Fruit fly (Drosophila melanogaster) whole organism, wandering third instar larva: Measurements from ENCODE around the gene CG15034.

ENCODE experiments used
- Abd-B ChIP-seq: fragments of >200 bp; optimal IDR thresholded peaks from 2 replicates; lab custom pipeline; 2017; ENCODE audit warnings: missing biosample characterization, missing genetic modification characterization
- CG32264 ChIP-seq: fragments of 200-800 bp; sonication (Bioruptor generic); optimal IDR thresholded peaks from 2 replicates; lab custom pipeline; 2016; ENCODE audit warnings: missing biosample characterization, missing genetic modification characterization
- CG9705 ChIP-seq: fragments of 200-800 bp; sonication (Bioruptor generic); optimal IDR thresholded peaks from 2 replicates; lab custom pipeline; 2018; ENCODE audit warnings: missing biosample characterization, mild to moderate bottlenecking, missing genetic modification characterization
- CrebA ChIP-seq: fragments of 200-800 bp; sonication (Bioruptor generic); optimal IDR thresholded peaks from 2 replicates; lab custom pipeline; 2016; ENCODE audit warnings: missing biosample characterization, mild to moderate bottlenecking, missing genetic modification characterization, borderline replicate concordance
- Dfd ChIP-seq: fragments of >200 bp; optimal IDR thresholded peaks from 2 replicates; lab custom pipeline; 2017; ENCODE audit warnings: missing biosample characterization, missing genetic modification characterization
- Dif ChIP-seq: fragments of 200-275, 200-300 bp; sonication (Bioruptor generic); optimal IDR thresholded peaks from 2 replicates; lab custom pipeline; 2018; ENCODE audit warnings: missing biosample characterization, missing genetic modification characterization; ENCODE audit not compliant: partially characterized antibody
- GATAd ChIP-seq: sonication (Bioruptor generic); optimal IDR thresholded peaks from 2 replicates; lab custom pipeline; 2016; ENCODE audit warnings: missing biosample characterization, missing genetic modification characterization
- HLH106 ChIP-seq: fragments of 200-800 bp; optimal IDR thresholded peaks from 3 replicates; lab custom pipeline; 2019; ENCODE audit warnings: missing biosample characterization, mild to moderate bottlenecking, missing genetic modification characterization, moderate library complexity
- Hnf4 ChIP-seq: fragments of 200-800 bp; sonication (Bioruptor generic); optimal IDR thresholded peaks from 2 replicates; lab custom pipeline; 2016; ENCODE audit warnings: missing biosample characterization, mild to moderate bottlenecking, missing genetic modification characterization
- Hr78 ChIP-seq: fragments of >200 bp; optimal IDR thresholded peaks from 2 replicates; lab custom pipeline; 2017; ENCODE audit warnings: missing biosample characterization, missing genetic modification characterization
- Hr83 ChIP-seq: fragments of 200-300 bp; sonication (Bioruptor generic); optimal IDR thresholded peaks from 2 replicates; lab custom pipeline; 2016; ENCODE audit warnings: missing biosample characterization, mild to moderate bottlenecking, missing genetic modification characterization, moderate library complexity; ENCODE audit not compliant: poor library complexity, severe bottlenecking
- Jra ChIP-seq: sonication (Bioruptor generic); optimal IDR thresholded peaks from 2 replicates; lab custom pipeline; 2016; ENCODE audit warnings: missing biosample characterization, missing genetic modification characterization
- Mio ChIP-seq: sonication (Bioruptor generic); optimal IDR thresholded peaks from 2 replicates; lab custom pipeline; 2016; ENCODE audit warnings: missing biosample characterization, missing genetic modification characterization
- Myc ChIP-seq: fragments of >200 bp; optimal IDR thresholded peaks from 2 replicates; lab custom pipeline; 2017
- N ChIP-seq: fragments of >200 bp; optimal IDR thresholded peaks from 2 replicates; lab custom pipeline; 2018; ENCODE audit warnings: missing biosample characterization, missing external identifiers, missing genetic modification characterization
- OdsH ChIP-seq: fragments of 200-800 bp; sonication (Bioruptor generic); optimal IDR thresholded peaks from 2 replicates; lab custom pipeline; 2016; ENCODE audit warnings: missing biosample characterization, mild to moderate bottlenecking, missing genetic modification characterization
- Rel ChIP-seq, 2 experiments: fragments of 200-800 bp; sonication (Bioruptor generic) in 1 of 2; optimal IDR thresholded peaks; 2 replicates in 1 of 2; 3 replicates in 1 of 2; lab custom pipeline; 2016 to 2019; ENCODE audit warnings: mild to moderate bottlenecking in 2 of 2, missing biosample characterization in 2 of 2, missing genetic modification characterization in 2 of 2, moderate library complexity in 1 of 2
- Sp1 ChIP-seq: fragments of 200-800 bp; sonication (Bioruptor generic); optimal IDR thresholded peaks from 3 replicates; lab custom pipeline; 2019; ENCODE audit warnings: missing biosample characterization, mild to moderate bottlenecking, missing genetic modification characterization, moderate library complexity
- Vsx2 ChIP-seq: fragments of 200-300, 225-300 bp; sonication (Bioruptor generic); optimal IDR thresholded peaks from 2 replicates; lab custom pipeline; 2018; ENCODE audit warnings: missing biosample characterization, missing genetic modification characterization; ENCODE audit not compliant: partially characterized antibody
- br ChIP-seq: fragments of 200-800 bp; sonication (Bioruptor generic); optimal IDR thresholded peaks from 2 replicates; lab custom pipeline; 2016; ENCODE audit warnings: missing biosample characterization, missing genetic modification characterization
- brk ChIP-seq: fragments of 200-800 bp; sonication (Bioruptor generic); optimal IDR thresholded peaks from 2 replicates; lab custom pipeline; 2016; ENCODE audit warnings: missing biosample characterization, mild to moderate bottlenecking, missing genetic modification characterization
- dl ChIP-seq, 2 experiments: fragments of 175-275, 200-275 bp in 1 of 2; fragments of 200-275 bp in 1 of 2; sonication (Bioruptor generic); optimal IDR thresholded peaks; lab custom pipeline; 2018; ENCODE audit warnings: mild to moderate bottlenecking in 2 of 2, missing biosample characterization in 2 of 2, missing genetic modification characterization in 2 of 2, moderate library complexity in 2 of 2; ENCODE audit not compliant: partially characterized antibody in 2 of 2, insufficient read depth in 1 of 2
- dmrt93B ChIP-seq: fragments of 200-800 bp; sonication (Bioruptor generic); optimal IDR thresholded peaks from 2 replicates; lab custom pipeline; 2018; ENCODE audit warnings: missing biosample characterization, mild to moderate bottlenecking, missing genetic modification characterization
- dsf ChIP-seq: sonication (Bioruptor generic); optimal IDR thresholded peaks from 2 replicates; lab custom pipeline; 2016; ENCODE audit warnings: missing biosample characterization, missing genetic modification characterization, borderline replicate concordance
- ey ChIP-seq: fragments of 200-800 bp; sonication (Bioruptor generic); optimal IDR thresholded peaks from 2 replicates; lab custom pipeline; 2016; ENCODE audit warnings: missing biosample characterization, missing genetic modification characterization
- foxo ChIP-seq, 2 experiments: fragments of 200-800 bp; sonication (Bioruptor generic); optimal IDR thresholded peaks; 2 replicates in 1 of 2; 3 replicates in 1 of 2; lab custom pipeline; 2016 to 2017; ENCODE audit warnings: missing biosample characterization in 2 of 2, missing genetic modification characterization in 2 of 2
- fru ChIP-seq: fragments of 200-800 bp; sonication (Bioruptor generic); optimal IDR thresholded peaks from 3 replicates; lab custom pipeline; 2016; ENCODE audit warnings: missing biosample characterization, mild to moderate bottlenecking, missing genetic modification characterization
- h ChIP-seq: fragments of 200-800 bp; sonication (Bioruptor generic); optimal IDR thresholded peaks from 3 replicates; lab custom pipeline; 2016; ENCODE audit warnings: missing biosample characterization, mild to moderate bottlenecking, missing genetic modification characterization
- jim ChIP-seq: fragments of 175-275, 200-325 bp; sonication (Bioruptor generic); optimal IDR thresholded peaks from 2 replicates; lab custom pipeline; 2016; ENCODE audit warnings: missing biosample characterization, mild to moderate bottlenecking, missing genetic modification characterization
- lola ChIP-seq: fragments of >200 bp; optimal IDR thresholded peaks from 2 replicates; lab custom pipeline; 2017; ENCODE audit warnings: missing biosample characterization, missing genetic modification characterization
- pan ChIP-seq: fragments of >200 bp; optimal IDR thresholded peaks from 2 replicates; lab custom pipeline; 2017
- psq ChIP-seq: fragments of 200-800 bp; sonication (Bioruptor generic); optimal IDR thresholded peaks from 3 replicates; lab custom pipeline; 2017; ENCODE audit warnings: missing biosample characterization, mild to moderate bottlenecking, missing genetic modification characterization, moderate library complexity
- rgr ChIP-seq: fragments of 200-800 bp; sonication (Bioruptor generic); optimal IDR thresholded peaks from 3 replicates; lab custom pipeline; 2016; ENCODE audit warnings: missing biosample characterization, mild to moderate bottlenecking, missing genetic modification characterization
- sage ChIP-seq: fragments of 200-800 bp; sonication (Bioruptor generic); optimal IDR thresholded peaks from 2 replicates; lab custom pipeline; 2016; ENCODE audit warnings: missing biosample characterization, mild to moderate bottlenecking, missing genetic modification characterization
- sv ChIP-seq: fragments of 200-800 bp; sonication (Bioruptor generic); optimal IDR thresholded peaks from 3 replicates; lab custom pipeline; 2016; ENCODE audit warnings: missing biosample characterization, missing genetic modification characterization
- tai ChIP-seq: sonication (Bioruptor generic); optimal IDR thresholded peaks from 2 replicates; lab custom pipeline; 2016; ENCODE audit warnings: missing biosample characterization, missing genetic modification characterization
- usp ChIP-seq: fragments of >200 bp; optimal IDR thresholded peaks from 2 replicates; lab custom pipeline; 2017; ENCODE audit warnings: missing biosample characterization, missing genetic modification characterization
- woc ChIP-seq: sonication (Bioruptor generic); optimal IDR thresholded peaks from 2 replicates; lab custom pipeline; 2016; ENCODE audit warnings: missing biosample characterization, mild to moderate bottlenecking, missing genetic modification characterization

The CG15034 gene

dm6 chrX:7303848-7304427 lies 43.4 kb downstream of the CG15034 start:
- TF ChIP-seq Rel (GFP tag; optimal IDR thresholded peaks at IDR 0.05; lab: Kevin White, UChicago) (no peak), Rel (tag; optimal IDR thresholded peaks at IDR 0.05; lab: Kevin White, UChicago) (peak; percentile 31), Hnf4 (GFP tag; lab: Kevin White, UChicago) (no peak)

DNA sequence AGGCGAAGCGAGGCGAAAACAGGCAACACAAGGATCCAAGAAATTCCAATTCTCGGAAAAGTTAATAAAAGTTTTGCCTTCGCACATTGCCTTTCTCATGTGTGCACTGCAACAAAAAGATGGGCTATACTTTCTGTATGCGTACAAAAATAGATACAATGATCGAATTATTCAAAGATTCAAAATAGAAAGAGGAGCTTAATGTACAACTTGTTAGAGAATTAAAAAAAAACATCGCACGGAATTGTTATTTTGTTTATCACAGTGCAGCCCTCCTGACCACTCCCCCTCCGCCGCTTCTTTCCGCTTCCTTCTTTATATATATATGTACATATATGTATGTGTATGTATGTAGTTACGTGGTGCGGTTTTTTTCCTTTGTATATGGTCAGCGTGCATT lies 45.0 kb downstream of the CG15034 start:
- TF ChIP-seq Sp1 (GFP tag; lab: Kevin White, UChicago) (peak; percentile 93), dmrt93B (GFP tag; lab: Kevin White, UChicago) (peak; percentile 88), Hnf4 (GFP tag; lab: Kevin White, UChicago) (peak; percentile 90), dsf (GFP tag; lab: Kevin White, UChicago) (peak; percentile 73), OdsH (peak; percentile 89), dl (GFP tag; optimal IDR thresholded peaks at IDR 0.05; lab: Kevin White, UChicago; ENCODE audit: insufficient read depth in 1 of 2, partially characterized antibody in 2 of 2) (no peak), Hr83 (GFP tag; lab: Kevin White, UChicago) (peak; percentile 2), Abd-B (GFP tag; lab: Kevin White, UChicago) (no peak), GATAd (GFP tag; lab: Kevin White, UChicago) (peak; percentile 5), CG32264 (GFP tag; lab: Kevin White, UChicago) (peak; percentile 68), Jra (peak; percentile 72), sv (GFP tag; lab: Kevin White, UChicago) (no peak), h (peak; percentile 93), sage (peak; percentile 86), pan (no peak), psq (GFP tag; lab: Kevin White, UChicago) (peak; percentile 80), Dfd (GFP tag; lab: Kevin White, UChicago) (no peak), Dif (no peak), rgr (peak; percentile 91), lola (GFP tag; lab: Kevin White, UChicago) (no peak), jim (GFP tag; lab: Kevin White, UChicago) (no peak), br (GFP tag; lab: Kevin White, UChicago) (peak; percentile 88), ey (peak; percentile 92), Vsx2 (no peak), Rel (GFP tag; optimal IDR thresholded peaks at IDR 0.05; lab: Kevin White, UChicago) (peak; percentile 19), Rel (tag; optimal IDR thresholded peaks at IDR 0.05; lab: Kevin White, UChicago) (peak; percentile 41), N (GFP tag; lab: Kevin White, UChicago) (no peak), fru (GFP tag; lab: Kevin White, UChicago) (peak; percentile 95), foxo (GFP tag; optimal IDR thresholded peaks at IDR 0.05; lab: Kevin White, UChicago) (peak in 1 of 2 experiments; percentile 94), Mio (no peak), Myc (lab: Kevin White, UChicago) (no peak), woc (GFP tag; lab: Kevin White, UChicago) (peak; percentile 73), brk (no peak), usp (no peak), CrebA (GFP tag; lab: Kevin White, UChicago) (peak; percentile 64), HLH106 (tag; lab: Kevin White, UChicago) (peak; percentile 87), tai (GFP tag; lab: Kevin White, UChicago) (peak; percentile 89), CG9705 (GFP tag; lab: Kevin White, UChicago) (peak; percentile 86), Hr78 (GFP tag; lab: Kevin White, UChicago) (no peak)
- TF ChIP-seq, all 38 proteins: peak for 23
